Fruit fly (Drosophila melanogaster) whole organism, wandering third instar larva: ENCODE measurements around the gene Ac3.

ENCODE experiments used
- Abd-B ChIP-seq: fragments of >200 bp; optimal IDR thresholded peaks from 2 replicates; lab custom pipeline; 2017; ENCODE audit warnings: missing biosample characterization, missing genetic modification characterization
- CG9705 ChIP-seq: fragments of 200-800 bp; sonication (Bioruptor generic); optimal IDR thresholded peaks from 2 replicates; lab custom pipeline; 2018; ENCODE audit warnings: missing biosample characterization, mild to moderate bottlenecking, missing genetic modification characterization
- CrebA ChIP-seq: fragments of 200-800 bp; sonication (Bioruptor generic); optimal IDR thresholded peaks from 2 replicates; lab custom pipeline; 2016; ENCODE audit warnings: missing biosample characterization, mild to moderate bottlenecking, missing genetic modification characterization, borderline replicate concordance
- Dfd ChIP-seq: fragments of >200 bp; optimal IDR thresholded peaks from 2 replicates; lab custom pipeline; 2017; ENCODE audit warnings: missing biosample characterization, missing genetic modification characterization
- HLH106 ChIP-seq: fragments of 200-800 bp; optimal IDR thresholded peaks from 3 replicates; lab custom pipeline; 2019; ENCODE audit warnings: missing biosample characterization, mild to moderate bottlenecking, missing genetic modification characterization, moderate library complexity
- Hnf4 ChIP-seq: fragments of 200-800 bp; sonication (Bioruptor generic); optimal IDR thresholded peaks from 2 replicates; lab custom pipeline; 2016; ENCODE audit warnings: missing biosample characterization, mild to moderate bottlenecking, missing genetic modification characterization
- Hr78 ChIP-seq: fragments of >200 bp; optimal IDR thresholded peaks from 2 replicates; lab custom pipeline; 2017; ENCODE audit warnings: missing biosample characterization, missing genetic modification characterization
- Hr83 ChIP-seq: fragments of 200-300 bp; sonication (Bioruptor generic); optimal IDR thresholded peaks from 2 replicates; lab custom pipeline; 2016; ENCODE audit warnings: missing biosample characterization, mild to moderate bottlenecking, missing genetic modification characterization, moderate library complexity; ENCODE audit not compliant: poor library complexity, severe bottlenecking
- Jra ChIP-seq: sonication (Bioruptor generic); optimal IDR thresholded peaks from 2 replicates; lab custom pipeline; 2016; ENCODE audit warnings: missing biosample characterization, missing genetic modification characterization
- Mio ChIP-seq: sonication (Bioruptor generic); optimal IDR thresholded peaks from 2 replicates; lab custom pipeline; 2016; ENCODE audit warnings: missing biosample characterization, missing genetic modification characterization
- Myc ChIP-seq: fragments of >200 bp; optimal IDR thresholded peaks from 2 replicates; lab custom pipeline; 2017
- OdsH ChIP-seq: fragments of 200-800 bp; sonication (Bioruptor generic); optimal IDR thresholded peaks from 2 replicates; lab custom pipeline; 2016; ENCODE audit warnings: missing biosample characterization, mild to moderate bottlenecking, missing genetic modification characterization
- Rel ChIP-seq, 2 experiments: fragments of 200-800 bp; sonication (Bioruptor generic) in 1 of 2; optimal IDR thresholded peaks; 2 replicates in 1 of 2; 3 replicates in 1 of 2; lab custom pipeline; 2016 to 2019; ENCODE audit warnings: mild to moderate bottlenecking in 2 of 2, missing biosample characterization in 2 of 2, missing genetic modification characterization in 2 of 2, moderate library complexity in 1 of 2
- Sp1 ChIP-seq: fragments of 200-800 bp; sonication (Bioruptor generic); optimal IDR thresholded peaks from 3 replicates; lab custom pipeline; 2019; ENCODE audit warnings: missing biosample characterization, mild to moderate bottlenecking, missing genetic modification characterization, moderate library complexity
- br ChIP-seq: fragments of 200-800 bp; sonication (Bioruptor generic); optimal IDR thresholded peaks from 2 replicates; lab custom pipeline; 2016; ENCODE audit warnings: missing biosample characterization, missing genetic modification characterization
- brk ChIP-seq: fragments of 200-800 bp; sonication (Bioruptor generic); optimal IDR thresholded peaks from 2 replicates; lab custom pipeline; 2016; ENCODE audit warnings: missing biosample characterization, mild to moderate bottlenecking, missing genetic modification characterization
- dl ChIP-seq, 2 experiments: fragments of 175-275, 200-275 bp in 1 of 2; fragments of 200-275 bp in 1 of 2; sonication (Bioruptor generic); optimal IDR thresholded peaks; lab custom pipeline; 2018; ENCODE audit warnings: mild to moderate bottlenecking in 2 of 2, missing biosample characterization in 2 of 2, missing genetic modification characterization in 2 of 2, moderate library complexity in 2 of 2; ENCODE audit not compliant: partially characterized antibody in 2 of 2, insufficient read depth in 1 of 2
- dmrt93B ChIP-seq: fragments of 200-800 bp; sonication (Bioruptor generic); optimal IDR thresholded peaks from 2 replicates; lab custom pipeline; 2018; ENCODE audit warnings: missing biosample characterization, mild to moderate bottlenecking, missing genetic modification characterization
- dsf ChIP-seq: sonication (Bioruptor generic); optimal IDR thresholded peaks from 2 replicates; lab custom pipeline; 2016; ENCODE audit warnings: missing biosample characterization, missing genetic modification characterization, borderline replicate concordance
- ey ChIP-seq: fragments of 200-800 bp; sonication (Bioruptor generic); optimal IDR thresholded peaks from 2 replicates; lab custom pipeline; 2016; ENCODE audit warnings: missing biosample characterization, missing genetic modification characterization
- foxo ChIP-seq, 2 experiments: fragments of 200-800 bp; sonication (Bioruptor generic); optimal IDR thresholded peaks; 2 replicates in 1 of 2; 3 replicates in 1 of 2; lab custom pipeline; 2016 to 2017; ENCODE audit warnings: missing biosample characterization in 2 of 2, missing genetic modification characterization in 2 of 2
- fru ChIP-seq: fragments of 200-800 bp; sonication (Bioruptor generic); optimal IDR thresholded peaks from 3 replicates; lab custom pipeline; 2016; ENCODE audit warnings: missing biosample characterization, mild to moderate bottlenecking, missing genetic modification characterization
- h ChIP-seq: fragments of 200-800 bp; sonication (Bioruptor generic); optimal IDR thresholded peaks from 3 replicates; lab custom pipeline; 2016; ENCODE audit warnings: missing biosample characterization, mild to moderate bottlenecking, missing genetic modification characterization
- jim ChIP-seq: fragments of 175-275, 200-325 bp; sonication (Bioruptor generic); optimal IDR thresholded peaks from 2 replicates; lab custom pipeline; 2016; ENCODE audit warnings: missing biosample characterization, mild to moderate bottlenecking, missing genetic modification characterization
- lola ChIP-seq: fragments of >200 bp; optimal IDR thresholded peaks from 2 replicates; lab custom pipeline; 2017; ENCODE audit warnings: missing biosample characterization, missing genetic modification characterization
- psq ChIP-seq: fragments of 200-800 bp; sonication (Bioruptor generic); optimal IDR thresholded peaks from 3 replicates; lab custom pipeline; 2017; ENCODE audit warnings: missing biosample characterization, mild to moderate bottlenecking, missing genetic modification characterization, moderate library complexity
- rgr ChIP-seq: fragments of 200-800 bp; sonication (Bioruptor generic); optimal IDR thresholded peaks from 3 replicates; lab custom pipeline; 2016; ENCODE audit warnings: missing biosample characterization, mild to moderate bottlenecking, missing genetic modification characterization
- sage ChIP-seq: fragments of 200-800 bp; sonication (Bioruptor generic); optimal IDR thresholded peaks from 2 replicates; lab custom pipeline; 2016; ENCODE audit warnings: missing biosample characterization, mild to moderate bottlenecking, missing genetic modification characterization
- sv ChIP-seq: fragments of 200-800 bp; sonication (Bioruptor generic); optimal IDR thresholded peaks from 3 replicates; lab custom pipeline; 2016; ENCODE audit warnings: missing biosample characterization, missing genetic modification characterization
- tai ChIP-seq: sonication (Bioruptor generic); optimal IDR thresholded peaks from 2 replicates; lab custom pipeline; 2016; ENCODE audit warnings: missing biosample characterization, missing genetic modification characterization
- usp ChIP-seq: fragments of >200 bp; optimal IDR thresholded peaks from 2 replicates; lab custom pipeline; 2017; ENCODE audit warnings: missing biosample characterization, missing genetic modification characterization
- woc ChIP-seq: sonication (Bioruptor generic); optimal IDR thresholded peaks from 2 replicates; lab custom pipeline; 2016; ENCODE audit warnings: missing biosample characterization, mild to moderate bottlenecking, missing genetic modification characterization

Ac3 gene

dm6 chr2L:21629814-21630562 is 2.4 kb upstream of the Ac3 start, which contains the start of gene Df31 (continued):
- TF ChIP-seq Dfd, result no peak

dm6 chr2L:21630563-21630817 is 1.9 kb upstream of the Ac3 start:
- TF ChIP-seq sv (GFP tag; lab: Kevin White, UChicago) (no peak), Abd-B (no peak), Hr78 (no peak), Mio (GFP tag; lab: Kevin White, UChicago) (no peak), br (no peak), lola (GFP tag; lab: Kevin White, UChicago) (no peak), Rel (GFP tag; optimal IDR thresholded peaks at IDR 0.05; lab: Kevin White, UChicago) (no peak), Rel (tag; optimal IDR thresholded peaks at IDR 0.05; lab: Kevin White, UChicago) (no peak), usp (GFP tag; lab: Kevin White, UChicago) (no peak), Sp1 (GFP tag; lab: Kevin White, UChicago) (no peak), rgr (GFP tag; lab: Kevin White, UChicago) (no peak), dl (GFP tag; optimal IDR thresholded peaks at IDR 0.05; lab: Kevin White, UChicago; ENCODE audit: insufficient read depth in 1 of 2, partially characterized antibody in 2 of 2) (no peak), sage (no peak), CrebA (GFP tag; lab: Kevin White, UChicago) (no peak), Hnf4 (GFP tag; lab: Kevin White, UChicago) (no peak), jim (no peak), woc (GFP tag; lab: Kevin White, UChicago) (no peak), OdsH (GFP tag; lab: Kevin White, UChicago) (no peak)

dm6 chr2L:21632909-21633308 is 522 bp downstream of the Ac3 start:
- no peak for TF ChIP-seq Sp1 (GFP tag; lab: Kevin White, UChicago)
- no peak for TF ChIP-seq Jra (GFP tag; lab: Kevin White, UChicago)
- no peak for TF ChIP-seq psq (GFP tag; lab: Kevin White, UChicago)
- TF ChIP-seq Myc (lab: Kevin White, UChicago), result no peak
- no peak for TF ChIP-seq HLH106 (tag; lab: Kevin White, UChicago)
- no peak for TF ChIP-seq h (GFP tag; lab: Kevin White, UChicago)
- TF ChIP-seq tai (GFP tag; lab: Kevin White, UChicago), result no peak
- no peak for TF ChIP-seq Hr78
- no peak for TF ChIP-seq fru
- TF ChIP-seq CrebA (GFP tag; lab: Kevin White, UChicago), result no peak

dm6 chr2L:21648769-21649168 is 16.4 kb downstream of the Ac3 start:
- no peak for TF ChIP-seq foxo (GFP tag; optimal IDR thresholded peaks at IDR 0.05; lab: Kevin White, UChicago)
- no peak for TF ChIP-seq brk
- no peak for TF ChIP-seq Sp1 (GFP tag; lab: Kevin White, UChicago)
- TF ChIP-seq sage, result no peak
- no peak for TF ChIP-seq Rel (GFP tag; optimal IDR thresholded peaks at IDR 0.05; lab: Kevin White, UChicago)
- TF ChIP-seq Rel (tag; optimal IDR thresholded peaks at IDR 0.05; lab: Kevin White, UChicago), result no peak
- TF ChIP-seq sv (GFP tag; lab: Kevin White, UChicago), result no peak
- TF ChIP-seq usp (GFP tag; lab: Kevin White, UChicago), result no peak
- TF ChIP-seq jim, result no peak
- no peak for TF ChIP-seq Jra (GFP tag; lab: Kevin White, UChicago)
- TF ChIP-seq lola (GFP tag; lab: Kevin White, UChicago), result no peak
- no peak for TF ChIP-seq rgr (GFP tag; lab: Kevin White, UChicago)

dm6 chr2L:21657426-21657825 is 25.0 kb downstream of the Ac3 start:
- TF ChIP-seq Mio (GFP tag; lab: Kevin White, UChicago) (no peak), ey (GFP tag; lab: Kevin White, UChicago) (peak; percentile 32), sv (GFP tag; lab: Kevin White, UChicago) (peak; percentile 10), fru (peak; percentile 44), woc (GFP tag; lab: Kevin White, UChicago) (peak; percentile 24), Hr83 (GFP tag; lab: Kevin White, UChicago) (peak; percentile 10), lola (GFP tag; lab: Kevin White, UChicago) (no peak), dsf (GFP tag; lab: Kevin White, UChicago) (no peak), Hnf4 (GFP tag; lab: Kevin White, UChicago) (peak; percentile 56), usp (GFP tag; lab: Kevin White, UChicago) (no peak), h (GFP tag; lab: Kevin White, UChicago) (peak; percentile 40), Jra (GFP tag; lab: Kevin White, UChicago) (peak; percentile 6), dmrt93B (no peak), CG9705 (GFP tag; lab: Kevin White, UChicago) (peak; percentile 19), Myc (lab: Kevin White, UChicago) (no peak), OdsH (GFP tag; lab: Kevin White, UChicago) (peak; percentile 9), foxo (GFP tag; optimal IDR thresholded peaks at IDR 0.05; lab: Kevin White, UChicago) (peak in 1 of 2 experiments; percentile 57), rgr (GFP tag; lab: Kevin White, UChicago) (peak; percentile 32), HLH106 (tag; lab: Kevin White, UChicago) (peak; percentile 43), br (peak; percentile 50), psq (GFP tag; lab: Kevin White, UChicago) (peak; percentile 0)
